Fruit fly (Drosophila melanogaster) whole organism, embryonic: ENCODE measurements around the gene CG8051.

Experiments used
- Aef1 ChIP-seq: fragments of 200-800 bp; sonication (Bioruptor generic); IDR thresholded peaks from 3 replicates; pipeline ENCODE4 v1.3.6; 2022; ENCODE audit warnings: missing biosample characterization, missing genetic modification characterization
- Asciz ChIP-seq: fragments of 200-800 bp; sonication (Bioruptor generic); optimal IDR thresholded peaks from 2 replicates; lab custom pipeline; 2017; ENCODE audit warnings: missing biosample characterization, mild to moderate bottlenecking, missing genetic modification characterization, missing genetic modification reagents
- CG10147 ChIP-seq: fragments of 200-800 bp; sonication (Bioruptor generic); optimal IDR thresholded peaks from 2 replicates; lab custom pipeline; 2019; ENCODE audit warnings: missing biosample characterization, mild to moderate bottlenecking, missing genetic modification characterization, moderate library complexity
- CG1024 ChIP-seq: fragments of 200-800 bp; sonication (Bioruptor generic); IDR thresholded peaks from 2 replicates; pipeline ENCODE4 v1.3.6; 2022; ENCODE audit warnings: missing biosample characterization, missing genetic modification characterization
- CG10321 ChIP-seq: fragments of 200-800 bp; sonication (Bioruptor generic); IDR thresholded peaks from 2 replicates; pipeline ENCODE4 v1.3.6; 2022; ENCODE audit warnings: missing biosample characterization, missing genetic modification characterization
- CG10366 ChIP-seq: fragments of 200-800 bp; sonication (Bioruptor generic); IDR thresholded peaks from 2 replicates; pipeline ENCODE4 v1.3.6; 2022; ENCODE audit warnings: missing biosample characterization, missing genetic modification characterization
- CG10979 ChIP-seq: fragments of 200-800 bp; sonication (Bioruptor generic); optimal IDR thresholded peaks from 2 replicates; lab custom pipeline; 2018; ENCODE audit warnings: missing biosample characterization, mild to moderate bottlenecking, missing genetic modification characterization, moderate library complexity
- CG15073 ChIP-seq: fragments of 200-800 bp; sonication (Bioruptor generic); optimal IDR thresholded peaks from 2 replicates; lab custom pipeline; 2016; ENCODE audit warnings: missing biosample characterization, missing genetic modification characterization
- CG17359 ChIP-seq: fragments of 200-800 bp; sonication (Bioruptor generic); optimal IDR thresholded peaks from 3 replicates; lab custom pipeline; 2018; ENCODE audit warnings: missing biosample characterization, mild to moderate bottlenecking, missing genetic modification characterization, moderate library complexity
- CG17361 ChIP-seq: fragments of 200-800 bp; sonication (Bioruptor generic); IDR thresholded peaks from 3 replicates; pipeline ENCODE4 v1.3.6; 2022; ENCODE audit warnings: missing biosample characterization, missing genetic modification characterization
- CG17829 ChIP-seq: fragments of 200-800 bp; optimal IDR thresholded peaks from 2 replicates; lab custom pipeline; 2019; ENCODE audit warnings: missing biosample characterization, mild to moderate bottlenecking, missing genetic modification characterization, moderate library complexity
- CG18476 ChIP-seq: fragments of 200-800 bp; sonication (Bioruptor generic); optimal IDR thresholded peaks from 2 replicates; lab custom pipeline; 2016; ENCODE audit warnings: missing biosample characterization, mild to moderate bottlenecking, missing genetic modification characterization
- CG18619 ChIP-seq: fragments of 200-800 bp; sonication (Bioruptor generic); optimal IDR thresholded peaks from 3 replicates; lab custom pipeline; 2017; ENCODE audit warnings: missing biosample characterization, mild to moderate bottlenecking, missing genetic modification characterization
- CG3838 ChIP-seq: fragments of 200-800 bp; sonication (Bioruptor generic); optimal IDR thresholded peaks from 3 replicates; lab custom pipeline; 2016; ENCODE audit warnings: missing biosample characterization, missing genetic modification characterization
- CG6689 ChIP-seq: fragments of 200-800 bp; sonication (Bioruptor generic); IDR thresholded peaks from 2 replicates; pipeline ENCODE4 v1.3.6; 2022; ENCODE audit warnings: missing biosample characterization, missing genetic modification characterization
- CG7745 ChIP-seq: fragments of 200-800 bp; sonication (Bioruptor generic); optimal IDR thresholded peaks from 2 replicates; lab custom pipeline; 2018; ENCODE audit warnings: missing biosample characterization, mild to moderate bottlenecking, missing genetic modification characterization, moderate library complexity
- CG9876 ChIP-seq: fragments of 200-800 bp; sonication (Bioruptor generic); optimal IDR thresholded peaks from 2 replicates; lab custom pipeline; 2016; ENCODE audit warnings: missing biosample characterization, missing genetic modification characterization
- Dad ChIP-seq: fragments of 200-800 bp; sonication (Bioruptor generic); optimal IDR thresholded peaks from 3 replicates; lab custom pipeline; 2016; ENCODE audit warnings: missing biosample characterization, missing genetic modification characterization
- Dfd ChIP-seq, 2 experiments: fragments of >200 bp; optimal IDR thresholded peaks; 2 replicates each; lab custom pipeline; 2017; ENCODE audit warnings: missing biosample characterization in 2 of 2, missing genetic modification characterization in 2 of 2
- Gug ChIP-seq: fragments of 200-800 bp; sonication (Bioruptor generic); IDR thresholded peaks from 4 replicates; pipeline ENCODE4 v1.3.6; 2022; ENCODE audit warnings: missing biosample characterization, missing genetic modification characterization
- Hsf ChIP-seq: fragments of 200-800 bp; sonication (Bioruptor generic); optimal IDR thresholded peaks from 3 replicates; lab custom pipeline; 2016; ENCODE audit warnings: missing biosample characterization, missing genetic modification characterization
- Max ChIP-seq: fragments of 200-800 bp; sonication (Bioruptor generic); optimal IDR thresholded peaks from 2 replicates; lab custom pipeline; 2016; ENCODE audit warnings: missing biosample characterization, mild to moderate bottlenecking, missing genetic modification characterization
- Meics ChIP-seq: fragments of 200-800 bp; sonication (Bioruptor generic); optimal IDR thresholded peaks from 2 replicates; lab custom pipeline; 2017; ENCODE audit warnings: missing biosample characterization, mild to moderate bottlenecking, missing genetic modification characterization
- Myb ChIP-seq: fragments of 200-800 bp; sonication (Bioruptor generic); optimal IDR thresholded peaks from 2 replicates; lab custom pipeline; 2016; ENCODE audit warnings: missing biosample characterization, missing genetic modification characterization
- Neu2 ChIP-seq: fragments of 200-800 bp; sonication (Bioruptor generic); optimal IDR thresholded peaks from 3 replicates; lab custom pipeline; 2016; ENCODE audit warnings: missing biosample characterization, missing genetic modification characterization, borderline replicate concordance
- Oli ChIP-seq: fragments of 200-800 bp; sonication (Bioruptor generic); optimal IDR thresholded peaks from 2 replicates; lab custom pipeline; 2018; ENCODE audit warnings: missing biosample characterization, mild to moderate bottlenecking, missing genetic modification characterization, moderate library complexity
- Optix ChIP-seq: fragments of 200-800 bp; sonication (Bioruptor generic); IDR thresholded peaks from 3 replicates; pipeline ENCODE4 v1.3.6; 2022; ENCODE audit warnings: missing biosample characterization, missing genetic modification characterization
- Pdp1 ChIP-seq, 2 experiments: fragments of 200-800 bp; sonication (Bioruptor generic); optimal IDR thresholded peaks; 3 replicates each; lab custom pipeline; 2016; ENCODE audit warnings: missing biosample characterization in 2 of 2, missing genetic modification characterization in 2 of 2, mild to moderate bottlenecking in 1 of 2, moderate library complexity in 1 of 2
- Ptx1 ChIP-seq: fragments of 200-800 bp; sonication (Bioruptor generic); IDR thresholded peaks from 2 replicates; pipeline ENCODE4 v1.3.6; 2022; ENCODE audit warnings: missing biosample characterization, missing genetic modification characterization
- Spps ChIP-seq: fragments of 200-800 bp; sonication (Bioruptor generic); optimal IDR thresholded peaks from 2 replicates; lab custom pipeline; 2018; ENCODE audit warnings: missing biosample characterization, mild to moderate bottlenecking, missing genetic modification characterization
- Ssrp ChIP-seq: fragments of 200-800 bp; sonication (Bioruptor generic); optimal IDR thresholded peaks from 2 replicates; lab custom pipeline; 2018; ENCODE audit warnings: missing biosample characterization, mild to moderate bottlenecking, missing genetic modification characterization, moderate library complexity
- ato ChIP-seq: fragments of 200-800 bp; sonication (Bioruptor generic); IDR thresholded peaks from 2 replicates; pipeline ENCODE4 v1.3.6; 2022; ENCODE audit warnings: missing biosample characterization, missing genetic modification characterization; ENCODE audit not compliant: partially characterized antibody
- cad ChIP-seq: fragments of >200 bp; optimal IDR thresholded peaks from 2 replicates; lab custom pipeline; 2017; ENCODE audit warnings: missing biosample characterization, missing genetic modification characterization
- cato ChIP-seq: fragments of 200-800 bp; sonication (Bioruptor generic); optimal IDR thresholded peaks from 2 replicates; lab custom pipeline; 2016; ENCODE audit warnings: missing biosample characterization, missing genetic modification characterization, borderline replicate concordance
- croc ChIP-seq: fragments of 200-800 bp; sonication (Bioruptor generic); conservative IDR thresholded peaks from 3 replicates; pipeline ENCODE4 v1.3.6; 2022; ENCODE audit warnings: missing biosample characterization, missing genetic modification characterization
- dati ChIP-seq: fragments of 200-800 bp; sonication (Bioruptor generic); IDR thresholded peaks from 2 replicates; pipeline ENCODE4 v1.3.6; 2022; ENCODE audit warnings: missing biosample characterization, missing genetic modification characterization
- esg ChIP-seq: fragments of 200-800 bp; sonication (Bioruptor generic); conservative IDR thresholded peaks from 2 replicates; pipeline ENCODE4 v1.3.6; 2022; ENCODE audit warnings: missing biosample characterization, missing genetic modification characterization
- fru ChIP-seq: fragments of >200 bp; optimal IDR thresholded peaks from 2 replicates; lab custom pipeline; 2017
- gce ChIP-seq: fragments of 200-800 bp; sonication (Bioruptor generic); IDR thresholded peaks from 3 replicates; pipeline ENCODE4 v1.3.6; 2022; ENCODE audit warnings: missing biosample characterization, missing genetic modification characterization
- gcm ChIP-seq: fragments of 200-800 bp; sonication (Bioruptor generic); optimal IDR thresholded peaks from 2 replicates; lab custom pipeline; 2019; ENCODE audit warnings: missing biosample characterization, mild to moderate bottlenecking, missing genetic modification characterization, moderate library complexity
- gfzf ChIP-seq: fragments of 200-800 bp; sonication (Bioruptor generic); optimal IDR thresholded peaks from 2 replicates; lab custom pipeline; 2016; ENCODE audit warnings: missing biosample characterization, mild to moderate bottlenecking, missing genetic modification characterization, moderate library complexity
- ind ChIP-seq: fragments of 200-800 bp; sonication (Bioruptor generic); optimal IDR thresholded peaks from 3 replicates; lab custom pipeline; 2016; ENCODE audit warnings: missing biosample characterization, missing genetic modification characterization
- jigr1 ChIP-seq: fragments of 200-800 bp; sonication (Bioruptor generic); IDR thresholded peaks from 3 replicates; pipeline ENCODE4 v1.3.6; 2022; ENCODE audit warnings: missing biosample characterization, missing genetic modification characterization
- lbe ChIP-seq: fragments of 200-800 bp; sonication (Bioruptor generic); optimal IDR thresholded peaks from 2 replicates; lab custom pipeline; 2016; ENCODE audit warnings: missing biosample characterization, mild to moderate bottlenecking, missing genetic modification characterization
- lmd ChIP-seq: fragments of 200-800 bp; sonication (Bioruptor generic); IDR thresholded peaks from 2 replicates; pipeline ENCODE4 v1.3.6; 2022; ENCODE audit warnings: missing biosample characterization, missing genetic modification characterization
- onecut ChIP-seq: fragments of 200-800 bp; sonication (Bioruptor generic); IDR thresholded peaks from 2 replicates; pipeline ENCODE4 v1.3.6; 2022; ENCODE audit warnings: missing biosample characterization, missing genetic modification characterization
- seq ChIP-seq: fragments of 200-800 bp; sonication (Bioruptor generic); IDR thresholded peaks from 2 replicates; pipeline ENCODE4 v1.3.6; 2022; ENCODE audit warnings: missing biosample characterization, missing genetic modification characterization
- tin ChIP-seq: fragments of 200-800 bp; sonication (Bioruptor generic); optimal IDR thresholded peaks from 3 replicates; lab custom pipeline; 2016; ENCODE audit warnings: missing biosample characterization, missing genetic modification characterization
- tio ChIP-seq: fragments of 200-800 bp; sonication (Bioruptor generic); optimal IDR thresholded peaks from 2 replicates; lab custom pipeline; 2017; ENCODE audit warnings: missing biosample characterization, missing genetic modification characterization, inconsistent platforms
- ttk ChIP-seq: fragments of 200-800 bp; sonication (Bioruptor generic); IDR thresholded peaks from 2 replicates; pipeline ENCODE4 v2.1.2; 2022; ENCODE audit warnings: missing biosample characterization, missing genetic modification characterization
- usp ChIP-seq: fragments of >200 bp; optimal IDR thresholded peaks from 2 replicates; lab custom pipeline; 2017; ENCODE audit warnings: missing biosample characterization, missing genetic modification characterization
- vvl ChIP-seq: fragments of 200-800 bp; sonication (Bioruptor generic); IDR thresholded peaks from 2 replicates; pipeline ENCODE4 v1.3.6; 2022; ENCODE audit warnings: missing biosample characterization, missing genetic modification characterization
- zfh2 ChIP-seq: fragments of 200-800 bp; sonication (Bioruptor generic); optimal IDR thresholded peaks from 2 replicates; lab custom pipeline; 2016; ENCODE audit warnings: missing biosample characterization, missing genetic modification characterization

Gene CG8051

DNA sequence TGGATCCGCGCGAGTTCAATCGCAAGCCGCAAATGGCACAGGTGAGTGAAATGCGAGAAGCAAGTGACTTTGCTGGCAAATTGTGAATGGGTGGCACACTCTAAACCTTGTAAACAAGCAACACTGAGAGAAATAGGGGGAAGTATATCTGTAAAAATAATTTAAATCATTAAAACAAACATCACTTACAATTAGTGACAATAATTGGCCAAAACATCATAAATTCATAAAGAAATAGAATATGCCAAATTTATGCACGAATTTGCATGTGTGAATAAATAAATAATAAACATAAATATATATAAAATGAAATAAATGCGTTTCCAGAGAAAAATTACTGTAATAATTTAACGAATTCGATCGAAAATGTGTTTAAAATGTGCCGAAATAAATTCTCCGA lies 45.2 kb downstream of the CG8051 start (continued):
- TF ChIP-seq CG18619 (GFP tag; lab: Kevin White, UChicago), result no peak
- no peak for TF ChIP-seq CG10147 (GFP tag; lab: Kevin White, UChicago)
- no peak for TF ChIP-seq CG15073 (GFP tag; lab: Kevin White, UChicago)
- no peak for TF ChIP-seq tio (GFP tag; lab: Kevin White, UChicago)
- TF ChIP-seq CG6689 (GFP tag; lab: Robert Waterston, UW), result 0 out of 2 replicates have a peak, but pooled peaks have one; percentile 16
- peak; percentile 20; the same call in 1 of the 2 replicates for TF ChIP-seq vvl (GFP tag; lab: Robert Waterston, UW)
- no peak for TF ChIP-seq Myb (GFP tag; lab: Kevin White, UChicago)
- peak; percentile 6 for TF ChIP-seq Ssrp (tag; lab: Kevin White, UChicago)
- no peak for TF ChIP-seq gcm (GFP tag; lab: Kevin White, UChicago)
- no peak for TF ChIP-seq CG10366
- TF ChIP-seq CG7745 (tag; lab: Kevin White, UChicago), result no peak
- no peak for TF ChIP-seq CG1024 (GFP tag; lab: Robert Waterston, UW)
- TF ChIP-seq tin (GFP tag; lab: Kevin White, UChicago), result no peak
- TF ChIP-seq jigr1, result no peak
- TF ChIP-seq CG10321, result no peak
- no peak for TF ChIP-seq fru (lab: Kevin White, UChicago)
- TF ChIP-seq Ptx1 (GFP tag; lab: Robert Waterston, UW), result no peak
- TF ChIP-seq ind, result no peak
- no peak for TF ChIP-seq Optix (GFP tag; lab: Robert Waterston, UW)
- no peak for TF ChIP-seq seq (GFP tag; lab: Robert Waterston, UW)
- TF ChIP-seq Dad (GFP tag; lab: Kevin White, UChicago), result no peak
- TF ChIP-seq Asciz (GFP tag; lab: Kevin White, UChicago), result no peak
- no peak for TF ChIP-seq dati
- no peak for TF ChIP-seq lbe (GFP tag; lab: Kevin White, UChicago)
- TF ChIP-seq usp (GFP tag; lab: Kevin White, UChicago), result no peak
- no peak for TF ChIP-seq Dfd (GFP tag; optimal IDR thresholded peaks at IDR 0.05; lab: Kevin White, UChicago)
- no peak for TF ChIP-seq onecut
- peak; percentile 5 for TF ChIP-seq Oli
- peak; percentile 25 for TF ChIP-seq CG10979
- no peak for TF ChIP-seq gfzf (GFP tag; lab: Kevin White, UChicago)
- TF ChIP-seq CG18476 (GFP tag; lab: Kevin White, UChicago), result no peak
- no peak for TF ChIP-seq esg
- TF ChIP-seq cato (GFP tag; lab: Kevin White, UChicago), result no peak
- TF ChIP-seq CG17829, result peak; percentile 6
- no peak for TF ChIP-seq Spps (tag; lab: Kevin White, UChicago)
- TF ChIP-seq gce (GFP tag; lab: Robert Waterston, UW), result no peak
- TF ChIP-seq Aef1 (GFP tag; lab: Robert Waterston, UW), result no peak
- 0 out of 3 replicates have a peak, but pooled peaks have one; percentile 30 for TF ChIP-seq CG17361
- TF ChIP-seq croc (GFP tag; lab: Robert Waterston, UW), result no peak
- no peak for TF ChIP-seq lmd
- TF ChIP-seq ato (GFP tag; lab: Robert Waterston, UW), result no peak
- TF ChIP-seq Neu2 (GFP tag; lab: Kevin White, UChicago), result no peak
- no peak for TF ChIP-seq Hsf (GFP tag; lab: Kevin White, UChicago)
- no peak for TF ChIP-seq ttk (GFP tag; lab: Robert Waterston, UW)
- TF ChIP-seq Max (GFP tag; lab: Kevin White, UChicago), result no peak
- TF ChIP-seq cad (GFP tag; lab: Kevin White, UChicago), result no peak
- no peak for TF ChIP-seq Pdp1 (GFP tag; optimal IDR thresholded peaks at IDR 0.05; lab: Kevin White, UChicago)
- TF ChIP-seq CG17359 (tag; lab: Kevin White, UChicago), result peak; percentile 49
- TF ChIP-seq zfh2 (GFP tag; lab: Kevin White, UChicago), result no peak
- TF ChIP-seq CG9876, result no peak
- no peak for TF ChIP-seq CG3838
- TF ChIP-seq Gug (GFP tag; lab: Robert Waterston, UW), result no peak
- TF ChIP-seq Meics, result peak; percentile 21
